Fruit fly (Drosophila melanogaster) whole organism, embryonic: Measurements from ENCODE around the gene CG13949.
A peak's percentile ranks its signal among the peaks of the same experiment; 100 is the strongest.

Experiments used
- Antp ChIP-seq: fragments of 200-800 bp; sonication (Bioruptor generic); optimal IDR thresholded peaks from 3 replicates; lab custom pipeline; 2016; ENCODE audit warnings: missing biosample characterization, missing genetic modification characterization
- Asciz ChIP-seq: fragments of 200-800 bp; sonication (Bioruptor generic); optimal IDR thresholded peaks from 2 replicates; lab custom pipeline; 2017; ENCODE audit warnings: missing biosample characterization, mild to moderate bottlenecking, missing genetic modification characterization, missing genetic modification reagents
- CG10274 ChIP-seq: fragments of 200-800 bp; sonication (Bioruptor generic); optimal IDR thresholded peaks from 3 replicates; lab custom pipeline; 2017; ENCODE audit warnings: missing biosample characterization, mild to moderate bottlenecking, missing genetic modification characterization
- CG10462 ChIP-seq: fragments of 200-800 bp; sonication (Bioruptor generic); optimal IDR thresholded peaks from 2 replicates; lab custom pipeline; 2016; ENCODE audit warnings: missing biosample characterization, missing genetic modification characterization
- CG13296 ChIP-seq: fragments of 200-800 bp; sonication (Bioruptor generic); optimal IDR thresholded peaks from 3 replicates; lab custom pipeline; 2018; ENCODE audit warnings: missing biosample characterization, mild to moderate bottlenecking, missing genetic modification characterization
- CG14710 ChIP-seq: fragments of 200-800 bp; sonication (Bioruptor generic); optimal IDR thresholded peaks from 3 replicates; lab custom pipeline; 2019; ENCODE audit warnings: missing biosample characterization, mild to moderate bottlenecking, missing genetic modification characterization, moderate library complexity
- CG17829 ChIP-seq: fragments of 200-800 bp; optimal IDR thresholded peaks from 2 replicates; lab custom pipeline; 2019; ENCODE audit warnings: missing biosample characterization, mild to moderate bottlenecking, missing genetic modification characterization, moderate library complexity
- CG1792 ChIP-seq: fragments of 200-800 bp; sonication (Bioruptor generic); optimal IDR thresholded peaks from 2 replicates; lab custom pipeline; 2016; ENCODE audit warnings: missing biosample characterization, missing genetic modification characterization
- CG18619 ChIP-seq: fragments of 200-800 bp; sonication (Bioruptor generic); optimal IDR thresholded peaks from 3 replicates; lab custom pipeline; 2017; ENCODE audit warnings: missing biosample characterization, mild to moderate bottlenecking, missing genetic modification characterization
- CG2129 ChIP-seq: fragments of 200-800 bp; sonication (Bioruptor generic); IDR thresholded peaks from 2 replicates; pipeline ENCODE4 v1.3.6; 2022; ENCODE audit warnings: missing biosample characterization, missing genetic modification characterization; ENCODE audit not compliant: partially characterized antibody
- CG2202 ChIP-seq: fragments of 200-800 bp; sonication (Bioruptor generic); optimal IDR thresholded peaks from 2 replicates; lab custom pipeline; 2018; ENCODE audit warnings: missing biosample characterization, mild to moderate bottlenecking, missing genetic modification characterization
- CG3838 ChIP-seq: fragments of 200-800 bp; sonication (Bioruptor generic); optimal IDR thresholded peaks from 3 replicates; lab custom pipeline; 2016; ENCODE audit warnings: missing biosample characterization, missing genetic modification characterization
- CG3847 ChIP-seq: fragments of 200-800 bp; sonication (Bioruptor generic); IDR thresholded peaks from 2 replicates; pipeline ENCODE4 v1.3.6; 2022; ENCODE audit warnings: missing biosample characterization, missing genetic modification characterization
- CG4282 ChIP-seq: fragments of 200-800 bp; sonication (Bioruptor generic); optimal IDR thresholded peaks from 2 replicates; lab custom pipeline; 2016; ENCODE audit warnings: missing biosample characterization, missing genetic modification characterization
- CG4707 ChIP-seq: fragments of 200-800 bp; sonication (Bioruptor generic); optimal IDR thresholded peaks from 2 replicates; lab custom pipeline; 2018; ENCODE audit warnings: missing biosample characterization, mild to moderate bottlenecking, missing genetic modification characterization, moderate library complexity
- CG6175 ChIP-seq: fragments of 200-800 bp; sonication (Bioruptor generic); IDR thresholded peaks from 3 replicates; pipeline ENCODE4 v1.3.6; 2022; ENCODE audit warnings: missing biosample characterization, missing genetic modification characterization
- CG6791 ChIP-seq: fragments of 200-800 bp; sonication (Bioruptor generic); IDR thresholded peaks from 3 replicates; pipeline ENCODE4 v1.3.6; 2022; ENCODE audit warnings: missing biosample characterization, missing genetic modification characterization; ENCODE audit not compliant: partially characterized antibody
- CG8290 ChIP-seq, 3 experiments: fragments of 200-800 bp; sonication (Bioruptor generic); optimal IDR thresholded peaks; 2 replicates each; lab custom pipeline; 2016 to 2019; ENCODE audit warnings: missing biosample characterization in 3 of 3, missing genetic modification characterization in 3 of 3, mild to moderate bottlenecking in 2 of 3, moderate library complexity in 1 of 3
- CG9876 ChIP-seq: fragments of 200-800 bp; sonication (Bioruptor generic); optimal IDR thresholded peaks from 2 replicates; lab custom pipeline; 2016; ENCODE audit warnings: missing biosample characterization, missing genetic modification characterization
- D19B ChIP-seq: fragments of 200-800 bp; sonication (Bioruptor generic); optimal IDR thresholded peaks from 2 replicates; lab custom pipeline; 2017; ENCODE audit warnings: missing biosample characterization, mild to moderate bottlenecking, missing genetic modification characterization
- Dp ChIP-seq: fragments of 200-800 bp; sonication (Bioruptor generic); optimal IDR thresholded peaks from 2 replicates; lab custom pipeline; 2018; ENCODE audit warnings: missing biosample characterization, mild to moderate bottlenecking, missing genetic modification characterization, moderate library complexity
- Drgx ChIP-seq: fragments of 200-800 bp; sonication (Bioruptor generic); IDR thresholded peaks from 2 replicates; pipeline ENCODE4 v1.3.6; 2022; ENCODE audit warnings: missing biosample characterization, missing genetic modification characterization
- Ets97D ChIP-seq: fragments of 200-800 bp; sonication (Bioruptor generic); optimal IDR thresholded peaks from 3 replicates; lab custom pipeline; 2016; ENCODE audit warnings: missing biosample characterization, missing genetic modification characterization
- H15 ChIP-seq: fragments of 200-800 bp; sonication (Bioruptor generic); IDR thresholded peaks from 3 replicates; pipeline ENCODE4 v1.3.6; 2022; ENCODE audit warnings: missing biosample characterization, missing genetic modification characterization
- Hmx ChIP-seq: fragments of 200-800 bp; sonication (Bioruptor generic); optimal IDR thresholded peaks from 2 replicates; lab custom pipeline; 2016; ENCODE audit warnings: missing biosample characterization, missing genetic modification characterization
- Lhr ChIP-seq: fragments of 200-800 bp; sonication (Bioruptor generic); optimal IDR thresholded peaks from 3 replicates; lab custom pipeline; 2017; ENCODE audit warnings: mild to moderate bottlenecking, missing biosample characterization, missing genetic modification reagents, missing genetic modification characterization
- Mad ChIP-seq: fragments of 200-800 bp; sonication (Bioruptor generic); optimal IDR thresholded peaks from 2 replicates; lab custom pipeline; 2016; ENCODE audit warnings: missing biosample characterization, missing genetic modification characterization
- Max ChIP-seq: fragments of 200-800 bp; sonication (Bioruptor generic); optimal IDR thresholded peaks from 2 replicates; lab custom pipeline; 2016; ENCODE audit warnings: missing biosample characterization, mild to moderate bottlenecking, missing genetic modification characterization
- Mrtf ChIP-seq: fragments of 200-800 bp; sonication (Bioruptor generic); IDR thresholded peaks from 3 replicates; pipeline ENCODE4 v1.3.6; 2022; ENCODE audit warnings: missing biosample characterization, missing genetic modification characterization
- Myb ChIP-seq: fragments of 200-800 bp; sonication (Bioruptor generic); optimal IDR thresholded peaks from 2 replicates; lab custom pipeline; 2016; ENCODE audit warnings: missing biosample characterization, missing genetic modification characterization
- Trl ChIP-seq, 3 experiments: fragments of >200 bp in 2 of 3; fragments of 200-800 bp in 1 of 3; sonication (Bioruptor generic) in 1 of 3; optimal IDR thresholded peaks; 2 replicates in 1 of 3; 3 replicates in 2 of 3; lab custom pipeline; 2016 to 2017; ENCODE audit warnings: missing biosample characterization in 1 of 3, missing genetic modification characterization in 1 of 3
- abd-A ChIP-seq: fragments of 200-800 bp; sonication (Bioruptor generic); optimal IDR thresholded peaks from 3 replicates; lab custom pipeline; 2019; ENCODE audit warnings: missing biosample characterization, mild to moderate bottlenecking, missing genetic modification characterization, moderate library complexity
- ap ChIP-seq: fragments of 200-800 bp; sonication (Bioruptor generic); IDR thresholded peaks from 2 replicates; pipeline ENCODE4 v1.3.6; 2022; ENCODE audit warnings: missing biosample characterization, missing genetic modification characterization
- bab2 ChIP-seq: fragments of 200-800 bp; sonication (Bioruptor generic); optimal IDR thresholded peaks from 2 replicates; lab custom pipeline; 2016; ENCODE audit warnings: missing biosample characterization, missing genetic modification characterization
- cg ChIP-seq: fragments of 200-800 bp; sonication (Bioruptor generic); optimal IDR thresholded peaks from 3 replicates; lab custom pipeline; 2019; ENCODE audit warnings: missing biosample characterization, mild to moderate bottlenecking, missing genetic modification characterization, moderate library complexity
- da ChIP-seq: fragments of 200-800 bp; sonication (Bioruptor generic); optimal IDR thresholded peaks from 2 replicates; lab custom pipeline; 2016; ENCODE audit warnings: missing biosample characterization, missing genetic modification characterization
- danr ChIP-seq: fragments of 200-800 bp; sonication (Bioruptor generic); IDR thresholded peaks from 2 replicates; pipeline ENCODE4 v1.3.6; 2022; ENCODE audit warnings: missing biosample characterization, missing genetic modification characterization
- dysf ChIP-seq: fragments of 200-800 bp; sonication (Bioruptor generic); IDR thresholded peaks from 3 replicates; pipeline ENCODE4 v1.3.6; 2022; ENCODE audit warnings: missing biosample characterization, missing genetic modification characterization
- emc ChIP-seq: fragments of 200-800 bp; sonication (Bioruptor generic); optimal IDR thresholded peaks from 2 replicates; lab custom pipeline; 2016; ENCODE audit warnings: missing biosample characterization, missing genetic modification characterization
- esg ChIP-seq: fragments of 200-800 bp; sonication (Bioruptor generic); conservative IDR thresholded peaks from 2 replicates; pipeline ENCODE4 v1.3.6; 2022; ENCODE audit warnings: missing biosample characterization, missing genetic modification characterization
- eve ChIP-seq, 2 experiments: fragments of >200 bp; optimal IDR thresholded peaks; 2 replicates each; lab custom pipeline; 2017; ENCODE audit warnings: missing biosample characterization in 2 of 2, missing genetic modification characterization in 2 of 2
- grn ChIP-seq: fragments of 200-800 bp; sonication (Bioruptor generic); optimal IDR thresholded peaks from 3 replicates; lab custom pipeline; 2017; ENCODE audit warnings: missing biosample characterization, missing genetic modification characterization
- gro ChIP-seq: fragments of 200-800 bp; sonication (Bioruptor generic); optimal IDR thresholded peaks from 2 replicates; lab custom pipeline; 2016; ENCODE audit warnings: missing biosample characterization, missing genetic modification characterization
- lola ChIP-seq, 3 experiments: fragments of >200 bp in 2 of 3; fragments of 200-800 bp in 1 of 3; sonication (Bioruptor generic) in 1 of 3; optimal IDR thresholded peaks; 2 replicates each; lab custom pipeline; 2017 to 2019; ENCODE audit warnings: missing biosample characterization in 3 of 3, missing genetic modification characterization in 3 of 3, mild to moderate bottlenecking in 1 of 3, moderate library complexity in 1 of 3
- sd ChIP-seq: fragments of 200-800 bp; sonication (Bioruptor generic); optimal IDR thresholded peaks from 3 replicates; lab custom pipeline; 2018; ENCODE audit warnings: missing biosample characterization, mild to moderate bottlenecking, missing genetic modification characterization, moderate library complexity
- sens ChIP-seq: fragments of 200-800 bp; sonication (Bioruptor generic); peaks from one replicate; lab custom pipeline; 2016; ENCODE audit warnings: missing biosample characterization, missing genetic modification characterization
- tll ChIP-seq, 2 experiments: fragments of 200-800 bp in 1 of 2; fragments of >200 bp in 1 of 2; sonication (Bioruptor generic) in 1 of 2; optimal IDR thresholded peaks; 2 replicates each; lab custom pipeline; 2017 to 2019; ENCODE audit warnings: missing biosample characterization in 2 of 2, missing genetic modification characterization in 2 of 2, mild to moderate bottlenecking in 1 of 2, moderate library complexity in 1 of 2
- trem ChIP-seq: fragments of 200-800 bp; optimal IDR thresholded peaks from 3 replicates; lab custom pipeline; 2019; ENCODE audit warnings: missing biosample characterization, mild to moderate bottlenecking, missing genetic modification characterization, moderate library complexity
- zen ChIP-seq: fragments of 200-800 bp; sonication (Bioruptor generic); optimal IDR thresholded peaks from 3 replicates; lab custom pipeline; 2018; ENCODE audit warnings: missing biosample characterization, mild to moderate bottlenecking, missing genetic modification characterization, moderate library complexity

Gene CG13949

dm6 chr2L:855052-855547, at the start of gene CG13949 (continued):
- peak; percentile 51 for TF ChIP-seq Dp (GFP tag; lab: Kevin White, UChicago)
- no peak for TF ChIP-seq Mad
- TF ChIP-seq emc, result no peak
- TF ChIP-seq CG8290 (GFP tag; optimal IDR thresholded peaks at IDR 0.05; lab: Kevin White, UChicago), result peak; percentile 49
- peak in 1 of 2 experiments; percentile 80 for TF ChIP-seq CG8290 (tag; optimal IDR thresholded peaks at IDR 0.05; lab: Kevin White, UChicago)
- peak; percentile 47 for TF ChIP-seq CG1792
- no peak for TF ChIP-seq CG3838 (GFP tag; lab: Kevin White, UChicago)
- peak; percentile 11 for TF ChIP-seq CG2202 (tag; lab: Kevin White, UChicago)
- TF ChIP-seq eve (GFP tag; optimal IDR thresholded peaks at IDR 0.05; lab: Kevin White, UChicago), result no peak
- TF ChIP-seq grn (GFP tag; lab: Kevin White, UChicago), result peak; percentile 56
- peak; percentile 68 for TF ChIP-seq Ets97D
- TF ChIP-seq CG6791 (GFP tag; lab: Robert Waterston, UW), result peak; percentile 65; the same call in 2 of the 3 replicates
- peak; percentile 66 for TF ChIP-seq CG17829 (tag; lab: Kevin White, UChicago)
- peak; percentile 24 for TF ChIP-seq zen (tag; lab: Kevin White, UChicago)
- peak; percentile 79 for TF ChIP-seq gro (GFP tag; lab: Kevin White, UChicago)
- TF ChIP-seq Asciz (GFP tag; lab: Kevin White, UChicago), result peak; percentile 32
- TF ChIP-seq CG4707 (GFP tag; lab: Kevin White, UChicago), result no peak
- TF ChIP-seq CG4282 (GFP tag; lab: Kevin White, UChicago), result peak; percentile 35
- TF ChIP-seq cg (GFP tag; lab: Kevin White, UChicago), result no peak
- peak; percentile 45; the same call in 1 of the 2 replicates for TF ChIP-seq Drgx (GFP tag; lab: Robert Waterston, UW)
- peak; percentile 26; the same call in 1 of the 2 replicates for TF ChIP-seq CG2129 (GFP tag; lab: Robert Waterston, UW)
- TF ChIP-seq Trl (optimal IDR thresholded peaks at IDR 0.05; lab: Kevin White, UChicago), result no peak
- TF ChIP-seq Trl (GFP tag; optimal IDR thresholded peaks at IDR 0.05; lab: Kevin White, UChicago), result peak; percentile 60
- TF ChIP-seq Mrtf (GFP tag; lab: Robert Waterston, UW), result peak; percentile 70; the same call in 2 of the 3 replicates
- no peak for TF ChIP-seq Max (GFP tag; lab: Kevin White, UChicago)
- TF ChIP-seq Hmx (GFP tag; lab: Kevin White, UChicago), result peak; percentile 32
- TF ChIP-seq CG3847 (GFP tag; lab: Robert Waterston, UW), result peak; percentile 92
- peak; percentile 55 for TF ChIP-seq CG14710
- TF ChIP-seq CG18619 (GFP tag; lab: Kevin White, UChicago), result peak; percentile 6
- peak; percentile 98 for TF ChIP-seq Lhr (GFP tag; lab: Kevin White, UChicago)
- TF ChIP-seq esg (GFP tag; lab: Robert Waterston, UW), result peak; percentile 44; the same call in 1 of the 2 replicates
- no peak for TF ChIP-seq CG10274 (GFP tag; lab: Kevin White, UChicago)
- TF ChIP-seq Antp (GFP tag; lab: Kevin White, UChicago), result peak; percentile 60
- TF ChIP-seq CG9876, result peak; percentile 17
- peak; percentile 53 for TF ChIP-seq sd (tag; lab: Kevin White, UChicago)
- TF ChIP-seq CG13296, result peak; percentile 40
- no peak for TF ChIP-seq danr (GFP tag; lab: Robert Waterston, UW)
- TF ChIP-seq tll (GFP tag; optimal IDR thresholded peaks at IDR 0.05; lab: Kevin White, UChicago), result no peak
- TF ChIP-seq D19B, result no peak
- peak; percentile 71; the same call in 2 of the 3 replicates for TF ChIP-seq H15
- TF ChIP-seq da (GFP tag; lab: Kevin White, UChicago), result no peak
- TF ChIP-seq sens (GFP tag; lab: Kevin White, UChicago), result peak; percentile 94
- no peak for TF ChIP-seq ap (GFP tag; lab: Robert Waterston, UW)
- TF ChIP-seq CG6175 (GFP tag; lab: Robert Waterston, UW), result no peak; the same call in 2 of the 3 replicates
- TF ChIP-seq abd-A (tag; lab: Kevin White, UChicago), result no peak
- TF ChIP-seq CG10462 (GFP tag; lab: Kevin White, UChicago), result peak; percentile 87
- TF ChIP-seq dysf, result peak; percentile 76
- TF ChIP-seq Myb (GFP tag; lab: Kevin White, UChicago), result peak; percentile 100
- peak in 1 of 3 experiments; percentile 35 for TF ChIP-seq lola (GFP tag; optimal IDR thresholded peaks at IDR 0.05; lab: Kevin White, UChicago)
- TF ChIP-seq trem (tag; lab: Kevin White, UChicago), result peak; percentile 63
- TF ChIP-seq bab2, result peak; percentile 51
